Fruit fly (Drosophila melanogaster): ENCODE measurements around the gene CG43998.

DNA sequence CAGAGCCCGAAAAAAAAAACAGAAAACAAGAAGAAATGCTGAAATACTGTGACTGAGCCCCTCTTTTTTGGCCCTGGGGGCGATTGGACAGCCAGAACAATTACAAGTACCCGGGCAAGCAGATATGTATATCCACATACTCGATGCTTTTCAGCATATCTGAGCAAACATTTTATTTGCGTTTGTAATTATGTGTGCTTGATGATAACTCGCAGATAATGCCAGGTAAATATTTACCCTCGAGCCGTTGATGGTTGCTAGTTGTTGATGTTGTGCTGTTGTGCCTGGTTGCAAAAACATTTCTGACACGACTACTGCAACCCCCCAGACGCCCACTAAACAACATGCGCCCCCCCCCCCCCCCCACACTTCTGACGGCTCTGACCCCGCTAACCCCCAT lies 9.4 kb downstream of the CG43998 start:
- TF ChIP-seq ttk (optimal IDR thresholded peaks at IDR 0.05), result no peak
- no peak for TF ChIP-seq h (optimal IDR thresholded peaks at IDR 0.05)
- TF ChIP-seq insv (optimal IDR thresholded peaks at IDR 0.05), result no peak
- no peak for TF ChIP-seq psq (optimal IDR thresholded peaks at IDR 0.05)
- TF ChIP-seq Myc (optimal IDR thresholded peaks at IDR 0.05), result no peak
